Fruit fly (Drosophila melanogaster): Measurements from ENCODE around the gene Cyp6d5.

Cyp6d5 gene

DNA sequence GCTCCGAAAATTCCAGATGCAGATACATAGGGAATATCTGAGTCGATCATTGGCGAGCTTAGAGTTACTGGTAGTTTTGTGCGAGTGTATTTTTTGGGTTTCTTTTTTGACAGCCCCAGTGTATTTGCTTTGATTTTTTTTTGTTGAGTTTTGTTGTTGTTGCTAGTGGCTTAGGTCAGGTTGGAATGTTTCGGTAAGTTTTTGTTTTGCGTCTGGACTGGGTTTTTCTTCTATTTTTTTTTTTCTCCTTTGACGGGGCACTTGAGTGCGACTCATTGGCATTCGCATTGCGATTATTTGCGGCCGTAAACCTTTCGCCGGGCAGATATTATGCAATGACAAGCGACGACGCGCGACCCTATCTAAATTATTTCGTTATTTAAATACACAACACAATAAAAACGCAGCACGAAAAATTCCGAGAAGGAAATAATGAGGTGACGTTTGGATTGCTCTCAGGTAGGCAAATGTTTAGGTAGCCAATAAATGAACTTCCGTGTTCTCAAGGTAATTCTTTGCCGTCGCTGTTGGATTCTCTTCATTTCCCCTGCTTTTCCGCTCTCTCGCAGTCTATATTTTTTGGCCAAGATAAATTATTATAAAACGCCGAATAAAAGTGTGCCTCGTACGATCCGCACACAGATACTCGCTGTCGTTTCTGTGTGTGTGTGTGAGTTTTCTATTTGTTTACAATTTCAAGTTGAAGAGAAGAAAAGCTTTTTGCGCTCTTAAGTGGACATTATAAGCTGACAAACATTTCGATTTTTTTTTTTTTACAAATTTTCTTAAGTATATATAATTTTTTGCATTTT is 35.3 kb downstream of the Cyp6d5 start (continued):
- 0 out of 4 replicates have a peak, but pooled peaks have one; percentile 46 for TF ChIP-seq chinmo (GFP tag; IDR thresholded peaks at IDR 0.05; ENCODE audit: partially characterized antibody)
- TF ChIP-seq Ets65A (GFP tag): no peak
- no peak for TF ChIP-seq CrebB (tag; optimal IDR thresholded peaks at IDR 0.05)
- peak; percentile 26; the same call in 1 of the 2 replicates for TF ChIP-seq CG32532 (GFP tag; IDR thresholded peaks at IDR 0.05)
- peak; percentile 29 for TF ChIP-seq abd-A (tag; optimal IDR thresholded peaks at IDR 0.05)

dm6 chr3R:14065241-14065640 is 36.2 kb downstream of the Cyp6d5 start:
- TF ChIP-seq sug (tag; optimal IDR thresholded peaks at IDR 0.05) (no peak), NC2α (GFP tag; optimal IDR thresholded peaks at IDR 0.05) (no peak), D19B (GFP tag; optimal IDR thresholded peaks at IDR 0.05) (no peak), BtbVII (GFP tag; optimal IDR thresholded peaks at IDR 0.05) (no peak), CG7271 (tag; optimal IDR thresholded peaks at IDR 0.05) (no peak), CG34376 (GFP tag; optimal IDR thresholded peaks at IDR 0.05) (peak; percentile 35), CG8281 (tag; optimal IDR thresholded peaks at IDR 0.05) (peak; percentile 42), CG9932 (GFP tag; IDR thresholded peaks at IDR 0.05) (no peak)

- no peak for TF ChIP-seq gce (GFP tag; IDR thresholded peaks at IDR 0.05)
- peak; percentile 14 for TF ChIP-seq cwo (GFP tag; optimal IDR thresholded peaks at IDR 0.05)
- TF ChIP-seq Med (GFP tag): peak; percentile 32
These were observed 39.0 kb downstream of the Cyp6d5 start for dm6 chr3R:14067904-14068636.

DNA sequence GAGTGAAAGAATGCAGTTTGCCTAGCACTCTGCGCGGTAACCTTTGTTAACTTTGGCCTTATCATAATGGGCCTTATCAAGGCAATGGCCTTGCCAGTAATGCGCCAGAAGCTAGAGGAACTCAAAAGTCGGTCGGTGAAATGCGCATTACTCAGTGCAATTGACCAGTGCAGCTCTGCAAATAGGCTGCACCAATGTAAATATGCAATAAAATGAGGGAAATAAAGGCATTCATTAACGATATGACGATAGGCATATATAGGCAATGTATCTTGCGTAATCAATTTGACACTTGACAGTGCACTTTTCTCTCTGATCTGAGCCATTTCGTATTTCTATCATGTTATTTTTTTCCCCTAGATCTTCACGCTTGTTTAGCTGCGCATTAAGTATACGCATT is 41.1 kb downstream of the Cyp6d5 start:
- TF ChIP-seq CG3726 (GFP tag; IDR thresholded peaks at IDR 0.05) (no peak), CG3838 (GFP tag; optimal IDR thresholded peaks at IDR 0.05) (no peak), CG16815 (GFP tag; optimal IDR thresholded peaks at IDR 0.05) (no peak), CG9817 (tag; optimal IDR thresholded peaks at IDR 0.05) (no peak), CG8478 (optimal IDR thresholded peaks at IDR 0.05) (no peak), cg (GFP tag; optimal IDR thresholded peaks at IDR 0.05) (no peak), h (optimal IDR thresholded peaks at IDR 0.05) (no peak), CG33557 (GFP tag; optimal IDR thresholded peaks at IDR 0.05) (no peak), Lpt (GFP tag; optimal IDR thresholded peaks at IDR 0.05) (no peak), CG2889 (GFP tag; IDR thresholded peaks at IDR 0.05) (no peak), CG3995 (GFP tag; optimal IDR thresholded peaks at IDR 0.05) (no peak), CG4424 (GFP tag; optimal IDR thresholded peaks at IDR 0.05) (no peak), CG42726 (GFP tag; IDR thresholded peaks at IDR 0.05; ENCODE audit: partially characterized antibody) (no peak), CG15073 (GFP tag; optimal IDR thresholded peaks at IDR 0.05) (no peak), CG11723 (GFP tag; optimal IDR thresholded peaks at IDR 0.05) (no peak), Eip74EF (GFP tag; optimal IDR thresholded peaks at IDR 0.05) (no peak), MBD-R2 (GFP tag; IDR thresholded peaks at IDR 0.05) (no peak)

Data from whole organism, embryonic.